Fruit fly (Drosophila melanogaster) whole organism, embryonic: ENCODE measurements around the gene sni.

ENCODE experiments used
- Bgb ChIP-seq: fragments of 200-800 bp; sonication (Bioruptor generic); IDR thresholded peaks from 2 replicates; pipeline ENCODE4 v1.3.6; 2022; ENCODE audit warnings: missing biosample characterization, missing genetic modification characterization; ENCODE audit not compliant: partially characterized antibody
- CG10147 ChIP-seq: fragments of 200-800 bp; sonication (Bioruptor generic); optimal IDR thresholded peaks from 2 replicates; lab custom pipeline; 2019; ENCODE audit warnings: missing biosample characterization, mild to moderate bottlenecking, missing genetic modification characterization, moderate library complexity
- CG10274 ChIP-seq: fragments of 200-800 bp; sonication (Bioruptor generic); optimal IDR thresholded peaks from 3 replicates; lab custom pipeline; 2017; ENCODE audit warnings: missing biosample characterization, mild to moderate bottlenecking, missing genetic modification characterization
- CG13296 ChIP-seq: fragments of 200-800 bp; sonication (Bioruptor generic); optimal IDR thresholded peaks from 3 replicates; lab custom pipeline; 2018; ENCODE audit warnings: missing biosample characterization, mild to moderate bottlenecking, missing genetic modification characterization
- CG1647 ChIP-seq: fragments of 200-800 bp; sonication (Bioruptor generic); optimal IDR thresholded peaks from 3 replicates; lab custom pipeline; 2016; ENCODE audit warnings: missing biosample characterization, missing genetic modification characterization
- CG16863 ChIP-seq: fragments of 200-800 bp; sonication (Bioruptor generic); optimal IDR thresholded peaks from 3 replicates; lab custom pipeline; 2016; ENCODE audit warnings: missing biosample characterization, missing genetic modification characterization
- CG17385 ChIP-seq: fragments of 200-800 bp; sonication (Bioruptor generic); optimal IDR thresholded peaks from 3 replicates; lab custom pipeline; 2018; ENCODE audit warnings: missing biosample characterization, mild to moderate bottlenecking, missing genetic modification characterization
- CG1792 ChIP-seq: fragments of 200-800 bp; sonication (Bioruptor generic); optimal IDR thresholded peaks from 2 replicates; lab custom pipeline; 2016; ENCODE audit warnings: missing biosample characterization, missing genetic modification characterization
- CG18011 ChIP-seq: fragments of 200-800 bp; sonication (Bioruptor generic); optimal IDR thresholded peaks from 2 replicates; lab custom pipeline; 2017; ENCODE audit warnings: missing biosample characterization, missing genetic modification characterization, mild to moderate bottlenecking, moderate library complexity, missing genotype
- CG18599 ChIP-seq: fragments of 200-800 bp; sonication (Bioruptor generic); optimal IDR thresholded peaks from 3 replicates; lab custom pipeline; 2017; ENCODE audit warnings: missing biosample characterization, missing genetic modification characterization, mild to moderate bottlenecking, moderate library complexity, missing genetic modification reagents
- CG2129 ChIP-seq: fragments of 200-800 bp; sonication (Bioruptor generic); IDR thresholded peaks from 2 replicates; pipeline ENCODE4 v1.3.6; 2022; ENCODE audit warnings: missing biosample characterization, missing genetic modification characterization; ENCODE audit not compliant: partially characterized antibody
- CG2889 ChIP-seq: fragments of 200-800 bp; sonication (Bioruptor generic); IDR thresholded peaks from 3 replicates; pipeline ENCODE4 v1.3.6; 2022; ENCODE audit warnings: missing biosample characterization, missing genetic modification characterization
- CG31365 ChIP-seq: fragments of 200-800 bp; sonication (Bioruptor generic); optimal IDR thresholded peaks from 2 replicates; lab custom pipeline; 2018; ENCODE audit warnings: missing biosample characterization, mild to moderate bottlenecking, missing genetic modification characterization
- CG31441 ChIP-seq: fragments of 200-800 bp; sonication (Bioruptor generic); IDR thresholded peaks from 2 replicates; pipeline ENCODE4 v1.3.6; 2022; ENCODE audit warnings: missing biosample characterization, missing genetic modification characterization
- CG42726 ChIP-seq: fragments of 200-800 bp; sonication (Bioruptor generic); IDR thresholded peaks from 2 replicates; pipeline ENCODE4 v1.3.6; 2022; ENCODE audit warnings: missing biosample characterization, missing genetic modification characterization; ENCODE audit not compliant: partially characterized antibody
- CG6272 ChIP-seq: fragments of 200-800 bp; sonication (Bioruptor generic); IDR thresholded peaks from 2 replicates; pipeline ENCODE4 v1.3.6; 2022; ENCODE audit warnings: missing biosample characterization, missing genetic modification characterization
- CG6689 ChIP-seq: fragments of 200-800 bp; sonication (Bioruptor generic); IDR thresholded peaks from 2 replicates; pipeline ENCODE4 v1.3.6; 2022; ENCODE audit warnings: missing biosample characterization, missing genetic modification characterization
- CG6854 ChIP-seq: fragments of 200-800 bp; sonication (Bioruptor generic); optimal IDR thresholded peaks from 3 replicates; lab custom pipeline; 2017; ENCODE audit warnings: missing biosample characterization, mild to moderate bottlenecking, missing genetic modification characterization
- CG7556 ChIP-seq: fragments of 200-800 bp; sonication (Bioruptor generic); optimal IDR thresholded peaks from 2 replicates; lab custom pipeline; 2017; ENCODE audit warnings: missing biosample characterization, mild to moderate bottlenecking, missing genetic modification characterization
- CG8290 ChIP-seq, 3 experiments: fragments of 200-800 bp; sonication (Bioruptor generic); optimal IDR thresholded peaks; 2 replicates each; lab custom pipeline; 2016 to 2019; ENCODE audit warnings: missing biosample characterization in 3 of 3, missing genetic modification characterization in 3 of 3, mild to moderate bottlenecking in 2 of 3, moderate library complexity in 1 of 3
- CG8478 ChIP-seq: fragments of >200 bp; optimal IDR thresholded peaks from 2 replicates; lab custom pipeline; 2018
- CG9727 ChIP-seq: fragments of 200-800 bp; sonication (Bioruptor generic); optimal IDR thresholded peaks from 3 replicates; lab custom pipeline; 2017; ENCODE audit warnings: missing biosample characterization, mild to moderate bottlenecking, missing genetic modification characterization
- CkIIα-i1 ChIP-seq: fragments of 200-800 bp; sonication (Bioruptor generic); IDR thresholded peaks from 2 replicates; pipeline ENCODE4 v1.3.6; 2022; ENCODE audit warnings: missing biosample characterization, missing genetic modification characterization
- Dip2 ChIP-seq: fragments of 200-800 bp; sonication (Bioruptor generic); IDR thresholded peaks from 2 replicates; pipeline ENCODE4 v1.3.6; 2022; ENCODE audit warnings: missing biosample characterization, missing genetic modification characterization
- E2f1 ChIP-seq: fragments of 200-800 bp; sonication (Bioruptor generic); IDR thresholded peaks from 2 replicates; pipeline ENCODE4 v1.3.6; 2022; ENCODE audit warnings: missing biosample characterization, missing genetic modification characterization
- Elba2 ChIP-seq: fragments of 200-800 bp; sonication (Bioruptor generic); optimal IDR thresholded peaks from 3 replicates; lab custom pipeline; 2016; ENCODE audit warnings: missing biosample characterization, missing genetic modification characterization
- Hmr ChIP-seq: fragments of 200-800 bp; sonication (Bioruptor generic); optimal IDR thresholded peaks from 3 replicates; lab custom pipeline; 2017; ENCODE audit warnings: mild to moderate bottlenecking, missing biosample characterization, missing genetic modification reagents, missing genetic modification characterization
- Mrtf ChIP-seq: fragments of 200-800 bp; sonication (Bioruptor generic); IDR thresholded peaks from 3 replicates; pipeline ENCODE4 v1.3.6; 2022; ENCODE audit warnings: missing biosample characterization, missing genetic modification characterization
- Rx ChIP-seq: fragments of 200-800 bp; sonication (Bioruptor generic); IDR thresholded peaks from 2 replicates; pipeline ENCODE4 v1.3.6; 2022; ENCODE audit warnings: missing biosample characterization, missing genetic modification characterization
- Six4 ChIP-seq: fragments of 200-800 bp; sonication (Bioruptor generic); optimal IDR thresholded peaks from 2 replicates; lab custom pipeline; 2016; ENCODE audit warnings: missing biosample characterization, missing genetic modification characterization
- Spps ChIP-seq: fragments of 200-800 bp; sonication (Bioruptor generic); optimal IDR thresholded peaks from 2 replicates; lab custom pipeline; 2018; ENCODE audit warnings: missing biosample characterization, mild to moderate bottlenecking, missing genetic modification characterization
- Ssrp ChIP-seq: fragments of 200-800 bp; sonication (Bioruptor generic); optimal IDR thresholded peaks from 2 replicates; lab custom pipeline; 2018; ENCODE audit warnings: missing biosample characterization, mild to moderate bottlenecking, missing genetic modification characterization, moderate library complexity
- Vsx1 ChIP-seq: fragments of 200-800 bp; sonication (Bioruptor generic); optimal IDR thresholded peaks from 2 replicates; lab custom pipeline; 2017; ENCODE audit warnings: missing biosample characterization, mild to moderate bottlenecking, missing genetic modification characterization, missing genetic modification reagents
- abd-A ChIP-seq: fragments of 200-800 bp; sonication (Bioruptor generic); optimal IDR thresholded peaks from 3 replicates; lab custom pipeline; 2019; ENCODE audit warnings: missing biosample characterization, mild to moderate bottlenecking, missing genetic modification characterization, moderate library complexity
- crp ChIP-seq, 2 experiments: fragments of 200-800 bp; sonication (Bioruptor generic); optimal IDR thresholded peaks; 2 replicates in 1 of 2; 3 replicates in 1 of 2; lab custom pipeline; 2017; ENCODE audit warnings: missing biosample characterization in 2 of 2, missing genetic modification characterization in 2 of 2, mild to moderate bottlenecking in 1 of 2, moderate library complexity in 1 of 2
- dati ChIP-seq: fragments of 200-800 bp; sonication (Bioruptor generic); IDR thresholded peaks from 2 replicates; pipeline ENCODE4 v1.3.6; 2022; ENCODE audit warnings: missing biosample characterization, missing genetic modification characterization
- ftz-f1 ChIP-seq: fragments of 200-800 bp; sonication (Bioruptor generic); optimal IDR thresholded peaks from 2 replicates; lab custom pipeline; 2016; ENCODE audit warnings: missing biosample characterization, missing genetic modification characterization
- gcm ChIP-seq: fragments of 200-800 bp; sonication (Bioruptor generic); optimal IDR thresholded peaks from 2 replicates; lab custom pipeline; 2019; ENCODE audit warnings: missing biosample characterization, mild to moderate bottlenecking, missing genetic modification characterization, moderate library complexity
- lmd ChIP-seq: fragments of 200-800 bp; sonication (Bioruptor generic); IDR thresholded peaks from 2 replicates; pipeline ENCODE4 v1.3.6; 2022; ENCODE audit warnings: missing biosample characterization, missing genetic modification characterization
- nom ChIP-seq: fragments of 200-800 bp; sonication (Bioruptor generic); optimal IDR thresholded peaks from 2 replicates; lab custom pipeline; 2017; ENCODE audit warnings: missing biosample characterization, missing genetic modification characterization, mild to moderate bottlenecking, moderate library complexity, missing genetic modification reagents
- pan ChIP-seq, 4 experiments: fragments of >200 bp in 3 of 4; fragments of 200-800 bp in 1 of 4; sonication (Bioruptor generic) in 1 of 4; optimal IDR thresholded peaks in 3 of 4; IDR thresholded peaks in 1 of 4; 2 replicates each; pipeline versions ENCODE4 v1.3.6 to Lab custom; 2017 to 2022; ENCODE audit warnings: missing biosample characterization in 2 of 4, missing genetic modification characterization in 2 of 4, mixed read lengths in 1 of 4
- scrt ChIP-seq: fragments of 200-800 bp; sonication (Bioruptor generic); optimal IDR thresholded peaks from 2 replicates; lab custom pipeline; 2018; ENCODE audit warnings: missing biosample characterization, mild to moderate bottlenecking, missing genetic modification characterization, moderate library complexity
- seq ChIP-seq: fragments of 200-800 bp; sonication (Bioruptor generic); IDR thresholded peaks from 2 replicates; pipeline ENCODE4 v1.3.6; 2022; ENCODE audit warnings: missing biosample characterization, missing genetic modification characterization
- stc ChIP-seq: fragments of 200-800 bp; sonication (Bioruptor generic); IDR thresholded peaks from 2 replicates; pipeline ENCODE4 v1.3.6; 2022; ENCODE audit warnings: missing biosample characterization, missing genetic modification characterization
- sug ChIP-seq: fragments of 200-800 bp; optimal IDR thresholded peaks from 2 replicates; lab custom pipeline; 2019; ENCODE audit warnings: missing biosample characterization, mild to moderate bottlenecking, missing genetic modification characterization, moderate library complexity
- tll ChIP-seq, 2 experiments: fragments of 200-800 bp in 1 of 2; fragments of >200 bp in 1 of 2; sonication (Bioruptor generic) in 1 of 2; optimal IDR thresholded peaks; 2 replicates each; lab custom pipeline; 2017 to 2019; ENCODE audit warnings: missing biosample characterization in 2 of 2, missing genetic modification characterization in 2 of 2, mild to moderate bottlenecking in 1 of 2, moderate library complexity in 1 of 2
- toy ChIP-seq: fragments of 200-800 bp; sonication (Bioruptor generic); IDR thresholded peaks from 2 replicates; pipeline ENCODE4 v1.3.6; 2022; ENCODE audit warnings: missing biosample characterization, missing genetic modification characterization
- wor ChIP-seq: fragments of 200-800 bp; sonication (Bioruptor generic); IDR thresholded peaks from 2 replicates; pipeline ENCODE4 v1.3.6; 2022; ENCODE audit warnings: missing biosample characterization, missing genetic modification characterization

Gene sni

DNA sequence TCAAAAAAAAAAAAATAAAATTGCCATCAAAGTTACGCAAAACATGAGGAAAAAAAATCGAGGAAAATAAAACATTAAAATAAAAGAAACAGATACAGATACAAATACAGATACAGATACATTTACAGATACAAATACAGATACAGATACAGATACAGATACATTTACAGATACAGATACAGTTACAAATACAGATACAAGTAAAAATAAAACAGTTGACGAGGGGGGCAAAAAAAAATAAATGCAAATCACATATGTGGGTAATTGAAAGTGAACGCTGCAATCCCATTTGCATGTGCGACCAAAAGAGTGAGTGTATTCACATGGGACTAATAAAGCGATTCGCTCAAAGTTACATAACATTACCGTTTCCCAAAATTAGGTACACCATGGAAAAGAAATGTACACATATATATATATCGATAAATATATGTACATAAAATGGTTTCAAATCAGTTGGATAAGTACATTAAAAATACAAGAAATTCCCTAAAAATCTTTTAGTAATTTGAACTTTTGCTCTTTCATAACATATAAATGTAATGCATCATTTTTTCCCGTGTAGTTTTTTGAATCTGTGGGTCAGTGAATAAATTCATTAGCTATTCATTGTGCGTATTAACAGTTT, 38.1 kb downstream of the sni start (continued):
- TF ChIP-seq CG2889 (GFP tag; lab: Robert Waterston, UW), result no peak
- TF ChIP-seq crp (GFP tag; optimal IDR thresholded peaks at IDR 0.05; lab: Kevin White, UChicago), result no peak
- TF ChIP-seq Ssrp, result peak; percentile 39
- TF ChIP-seq CG16863 (GFP tag; lab: Kevin White, UChicago), result no peak
- no peak for TF ChIP-seq CG6854
- no peak for TF ChIP-seq ftz-f1
- no peak for TF ChIP-seq CkIIα-i1
- no peak for TF ChIP-seq CG42726 (GFP tag; lab: Robert Waterston, UW)
- no peak for TF ChIP-seq CG1647 (GFP tag; lab: Kevin White, UChicago)
- TF ChIP-seq dati, result no peak
- TF ChIP-seq CG9727 (GFP tag; lab: Kevin White, UChicago), result no peak
- no peak for TF ChIP-seq CG10274
- no peak for TF ChIP-seq sug (tag; lab: Kevin White, UChicago)
- peak; percentile 43; the same call in 1 of the 2 replicates for TF ChIP-seq lmd (GFP tag; lab: Robert Waterston, UW)
- no peak for TF ChIP-seq tll (GFP tag; optimal IDR thresholded peaks at IDR 0.05; lab: Kevin White, UChicago)
- peak; percentile 0 for TF ChIP-seq CG10147 (GFP tag; lab: Kevin White, UChicago)
- TF ChIP-seq wor (GFP tag; lab: Robert Waterston, UW), result peak; percentile 40; the same call in 1 of the 2 replicates
- no peak for TF ChIP-seq CG18599 (GFP tag; lab: Kevin White, UChicago)
- 0 out of 2 replicates have a peak, but pooled peaks have one; percentile 22 for TF ChIP-seq seq (GFP tag; lab: Robert Waterston, UW)
- TF ChIP-seq CG6272, result no peak
- no peak for TF ChIP-seq Dip2 (GFP tag; lab: Robert Waterston, UW)
- no peak for TF ChIP-seq gcm
- TF ChIP-seq CG31365, result no peak
- TF ChIP-seq Six4, result no peak
- TF ChIP-seq stc, result peak; percentile 70
- TF ChIP-seq CG17385, result peak; percentile 23
- TF ChIP-seq Rx (GFP tag; lab: Robert Waterston, UW), result no peak
- peak; percentile 32 for TF ChIP-seq CG7556 (GFP tag; lab: Kevin White, UChicago)
- no peak for TF ChIP-seq CG13296 (GFP tag; lab: Kevin White, UChicago)
- TF ChIP-seq CG8290 (GFP tag; optimal IDR thresholded peaks at IDR 0.05; lab: Kevin White, UChicago), result no peak
- no peak for TF ChIP-seq CG8290 (tag; optimal IDR thresholded peaks at IDR 0.05; lab: Kevin White, UChicago)
- TF ChIP-seq E2f1 (GFP tag; lab: Robert Waterston, UW), result peak; percentile 43; the same call in 1 of the 2 replicates
- TF ChIP-seq CG2129, result no peak
- TF ChIP-seq toy (GFP tag; lab: Robert Waterston, UW), result no peak
- TF ChIP-seq Vsx1 (GFP tag; lab: Kevin White, UChicago), result no peak
- TF ChIP-seq pan (optimal IDR thresholded peaks at IDR 0.05; lab: Kevin White, UChicago), result no peak
- TF ChIP-seq pan (GFP tag; optimal IDR thresholded peaks at IDR 0.05 in 1 of 2, IDR thresholded peaks at IDR 0.05 in 1 of 2), result peak in 1 of 2 experiments; percentile 62
- TF ChIP-seq CG18011, result no peak
- no peak for TF ChIP-seq Bgb
- peak; percentile 23; the same call in 1 of the 2 replicates for TF ChIP-seq CG6689 (GFP tag; lab: Robert Waterston, UW)
- TF ChIP-seq Elba2 (GFP tag; lab: Kevin White, UChicago), result no peak
- no peak for TF ChIP-seq abd-A (tag; lab: Kevin White, UChicago)
- TF ChIP-seq CG1792, result no peak
- peak; percentile 66 for TF ChIP-seq CG31441
- no peak for TF ChIP-seq Hmr (GFP tag; lab: Kevin White, UChicago)
- TF ChIP-seq nom (GFP tag; lab: Kevin White, UChicago), result no peak
- no peak for TF ChIP-seq scrt (GFP tag; lab: Kevin White, UChicago)
- TF ChIP-seq CG8478 (lab: Kevin White, UChicago), result no peak
- no peak for TF ChIP-seq Spps
- TF ChIP-seq Mrtf (GFP tag; lab: Robert Waterston, UW), result no peak
